Worm (Caenorhabditis elegans): Measurements from ENCODE around the gene C14A6.7.
"Not testable (repeated sequence)": the region's sequence is repeated elsewhere in the genome, so short reads cannot be mapped to it uniquely, and the experiment has no call there.

C14A6.7 gene

DNA sequence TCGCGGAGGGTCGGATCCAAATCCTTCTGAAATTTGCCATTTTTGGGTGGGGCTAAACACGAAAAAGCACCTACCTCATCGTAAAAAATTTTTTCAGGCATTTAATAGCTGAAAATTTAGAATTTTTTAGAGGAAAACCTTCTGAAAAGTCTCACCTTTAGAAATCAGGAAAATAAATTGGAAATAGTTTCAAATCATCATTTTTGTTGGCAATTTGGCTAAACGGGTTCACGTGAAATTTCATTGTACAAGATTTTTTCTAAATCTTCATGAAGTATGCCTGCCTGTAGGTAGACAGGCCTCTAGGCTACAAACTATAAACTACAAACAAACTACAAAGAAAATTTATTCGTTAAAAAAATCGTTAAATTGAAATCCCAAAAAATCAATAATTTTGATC lies at the start of gene C14A6.7:
Gene C14A6.7, minus strand, starts transcription at position 101 of the 400 bp plus-strand sequence.
- no peak for TF ChIP-seq hnd-1 (tag; optimal IDR thresholded peaks at IDR 0.05)
- TF ChIP-seq B0310.2 (tag; optimal IDR thresholded peaks at IDR 0.05): no peak
- TF ChIP-seq hmg-4 (GFP tag; optimal IDR thresholded peaks at IDR 0.05): no peak
- no peak for TF ChIP-seq tbx-37 (GFP tag; conservative IDR thresholded peaks at IDR 0.05)
- no peak for TF ChIP-seq ceh-13 (GFP tag; optimal IDR thresholded peaks at IDR 0.05)

DNA sequence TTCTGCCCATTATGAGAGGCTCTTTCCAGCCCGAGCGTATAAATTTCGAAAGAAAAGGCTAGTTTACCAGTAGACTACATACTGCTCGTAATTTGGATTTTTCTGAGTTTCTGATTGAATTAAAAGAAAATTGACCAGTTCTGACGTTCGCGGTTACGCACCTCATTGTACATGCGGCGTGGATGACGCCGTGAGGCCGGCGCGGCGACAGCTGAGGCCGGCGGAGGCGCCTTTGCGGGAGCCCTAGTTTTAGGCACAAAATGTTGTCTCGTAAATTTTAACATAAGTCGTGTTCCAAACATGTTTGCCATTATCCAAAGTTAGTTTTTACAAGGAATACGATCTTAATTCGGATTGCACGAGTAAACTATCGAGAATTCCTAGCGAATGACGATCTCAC lies 48.6 kb upstream of the C14A6.7 start, which contains the start of gene F16H6.9:
Gene F16H6.9, plus strand, starts transcription at position 301 of the 400 bp plus-strand sequence.
- not testable (repeated sequence) for TF ChIP-seq sea-1 (GFP tag; conservative IDR thresholded peaks at IDR 0.05); hnd-1 (tag; optimal IDR thresholded peaks at IDR 0.05); tbx-37 (GFP tag; conservative IDR thresholded peaks at IDR 0.05)

DNA sequence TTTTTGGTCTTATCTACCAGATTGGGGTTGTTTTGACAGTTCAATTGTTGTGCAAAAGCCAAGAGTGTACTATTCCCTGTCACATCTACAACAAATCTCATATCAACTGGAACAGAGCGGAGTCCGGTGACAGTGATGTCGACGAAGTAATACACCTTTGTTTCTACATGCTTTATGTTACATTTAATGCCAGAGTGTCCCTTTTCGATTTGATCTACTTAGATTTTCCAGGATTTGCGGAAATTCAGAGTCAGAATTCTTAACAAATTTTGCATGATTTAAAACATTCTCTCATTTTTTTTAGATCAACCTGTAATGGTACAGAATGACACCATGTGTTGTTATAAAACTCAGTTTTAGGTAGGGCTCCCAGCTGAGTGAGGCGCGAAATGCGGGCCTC lies 48.0 kb upstream of the C14A6.7 start, which contains the start of gene F16H6.8:
Gene F16H6.8, minus strand, starts transcription at position 101 of the 400 bp plus-strand sequence.
- not testable (repeated sequence) for TF ChIP-seq B0310.2 (tag; optimal IDR thresholded peaks at IDR 0.05); ama-1 (optimal IDR thresholded peaks at IDR 0.05); hmbx-1 (tag; optimal IDR thresholded peaks at IDR 0.05)

DNA sequence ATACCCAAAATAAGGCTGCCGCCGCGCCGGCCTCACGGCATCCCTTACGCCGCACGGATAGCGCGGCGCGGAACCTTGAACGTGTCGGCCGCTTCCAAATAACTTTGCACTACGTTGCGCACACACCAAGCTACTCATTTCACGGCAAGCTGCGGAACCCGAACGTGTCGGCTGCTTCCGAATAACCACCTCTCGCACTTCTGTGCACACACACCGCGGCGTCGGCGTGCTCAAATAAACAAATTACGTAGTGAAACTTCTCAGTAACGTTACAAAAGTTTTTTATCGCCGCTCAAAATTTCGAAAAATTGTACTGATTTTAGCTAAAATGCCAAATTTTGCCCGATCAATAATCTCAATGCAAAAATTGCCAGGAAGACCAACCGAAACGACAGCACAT lies 44.7 kb upstream of the C14A6.7 start:
- TF ChIP-seq B0310.2 (tag; optimal IDR thresholded peaks at IDR 0.05): no peak
- TF ChIP-seq F13C5.2 (tag; optimal IDR thresholded peaks at IDR 0.05): no peak
- TF ChIP-seq tbx-37 (GFP tag; conservative IDR thresholded peaks at IDR 0.05): no peak
- TF ChIP-seq hmg-4 (GFP tag; optimal IDR thresholded peaks at IDR 0.05): no peak
- TF ChIP-seq ets-7 (tag; optimal IDR thresholded peaks at IDR 0.05): no peak
- TF ChIP-seq ceh-36 (tag; optimal IDR thresholded peaks at IDR 0.05): no peak
- no peak for TF ChIP-seq scrt-1 (GFP tag; IDR thresholded peaks at IDR 0.05)
- TF ChIP-seq ceh-13 (GFP tag; optimal IDR thresholded peaks at IDR 0.05): no peak
- TF ChIP-seq ama-1 (optimal IDR thresholded peaks at IDR 0.05): no peak
- TF ChIP-seq sea-1 (GFP tag; conservative IDR thresholded peaks at IDR 0.05): no peak
- TF ChIP-seq flt-1 (GFP tag; IDR thresholded peaks at IDR 0.05): no peak

DNA sequence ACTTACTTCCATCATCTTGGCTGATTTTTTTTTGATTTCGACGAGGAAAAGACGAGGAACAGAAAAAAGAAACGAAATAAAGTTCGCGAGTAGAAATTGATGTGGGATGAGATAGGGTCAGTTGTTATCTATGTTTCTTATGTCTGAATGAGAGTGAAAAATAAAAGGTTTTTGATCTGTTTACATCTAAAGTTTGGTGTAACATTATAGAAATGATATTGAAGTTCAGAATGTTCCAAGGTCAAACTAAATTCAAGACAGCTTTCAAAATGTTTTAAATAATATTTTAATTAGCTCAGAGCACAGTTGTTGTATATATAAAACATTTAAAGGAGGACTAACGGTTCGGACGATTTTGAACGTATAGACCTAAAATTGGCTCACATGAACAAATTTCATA lies 40.9 kb upstream of the C14A6.7 start, which contains the start of gene F16H6.7:
Gene F16H6.7, minus strand, starts transcription at position 101 of the 400 bp plus-strand sequence.
- TF ChIP-seq ama-1 (optimal IDR thresholded peaks at IDR 0.05): no peak
- TF ChIP-seq sea-1 (GFP tag; conservative IDR thresholded peaks at IDR 0.05): no peak
- TF ChIP-seq B0310.2 (tag; optimal IDR thresholded peaks at IDR 0.05): no peak
- no peak for TF ChIP-seq tra-4 (tag; optimal IDR thresholded peaks at IDR 0.05)
- TF ChIP-seq scrt-1 (GFP tag; IDR thresholded peaks at IDR 0.05): no peak
- no peak for TF ChIP-seq ets-7 (tag; optimal IDR thresholded peaks at IDR 0.05)
- TF ChIP-seq ceh-36 (tag; optimal IDR thresholded peaks at IDR 0.05): no peak
- TF ChIP-seq tbx-11 (GFP tag; IDR thresholded peaks at IDR 0.05): no peak
- no peak for TF ChIP-seq ceh-13 (GFP tag; optimal IDR thresholded peaks at IDR 0.05)
- no peak for TF ChIP-seq hmbx-1 (tag; optimal IDR thresholded peaks at IDR 0.05)
- no peak for TF ChIP-seq hnd-1 (tag; optimal IDR thresholded peaks at IDR 0.05)
- TF ChIP-seq aly-1 (tag; optimal IDR thresholded peaks at IDR 0.05): no peak
- no peak for TF ChIP-seq flt-1 (GFP tag; IDR thresholded peaks at IDR 0.05)
- TF ChIP-seq F13C5.2 (tag; optimal IDR thresholded peaks at IDR 0.05): no peak
- TF ChIP-seq hmg-4 (GFP tag; optimal IDR thresholded peaks at IDR 0.05): no peak
- TF ChIP-seq pes-1 (GFP tag; IDR thresholded peaks at IDR 0.05): no peak
- no peak for TF ChIP-seq tbx-37 (GFP tag; conservative IDR thresholded peaks at IDR 0.05)

DNA sequence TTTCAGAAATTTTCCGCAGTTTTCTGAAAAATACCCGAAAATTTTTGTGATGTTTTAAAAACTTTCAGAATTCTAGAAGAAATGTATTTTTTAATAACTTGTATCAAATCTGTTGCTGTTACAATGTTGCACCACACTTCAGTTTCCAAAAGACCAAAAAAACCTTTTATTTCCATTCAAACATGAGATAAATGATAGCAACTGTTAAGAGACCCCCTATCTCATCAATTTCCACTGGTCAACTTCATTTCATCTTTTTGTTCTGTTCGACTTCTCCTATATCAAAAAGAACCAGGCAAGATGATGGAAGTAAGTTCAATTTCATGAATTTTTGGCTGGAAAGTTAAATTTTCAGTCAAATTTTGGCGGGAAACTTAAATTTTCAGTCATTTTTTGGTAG lies 30.3 kb upstream of the C14A6.7 start, which contains the start of gene F16H6.4:
Gene F16H6.4, plus strand, starts transcription at position 301 of the 400 bp plus-strand sequence.
- TF ChIP-seq aly-1 (tag; optimal IDR thresholded peaks at IDR 0.05): no peak
- TF ChIP-seq tbx-11 (GFP tag; IDR thresholded peaks at IDR 0.05): no peak
- no peak for TF ChIP-seq scrt-1 (GFP tag; IDR thresholded peaks at IDR 0.05)
- no peak for TF ChIP-seq hmg-4 (GFP tag; optimal IDR thresholded peaks at IDR 0.05)
- TF ChIP-seq ceh-13 (GFP tag; optimal IDR thresholded peaks at IDR 0.05): no peak
- TF ChIP-seq ceh-36 (tag; optimal IDR thresholded peaks at IDR 0.05): no peak
- TF ChIP-seq hnd-1 (tag; optimal IDR thresholded peaks at IDR 0.05): no peak
- TF ChIP-seq tra-4 (tag; optimal IDR thresholded peaks at IDR 0.05): no peak
- no peak for TF ChIP-seq hmbx-1 (tag; optimal IDR thresholded peaks at IDR 0.05)
- TF ChIP-seq tbx-37 (GFP tag; conservative IDR thresholded peaks at IDR 0.05): no peak
- no peak for TF ChIP-seq sea-1 (GFP tag; conservative IDR thresholded peaks at IDR 0.05)
- no peak for TF ChIP-seq F13C5.2 (tag; optimal IDR thresholded peaks at IDR 0.05)
- TF ChIP-seq ama-1 (optimal IDR thresholded peaks at IDR 0.05): no peak
- no peak for TF ChIP-seq B0310.2 (tag; optimal IDR thresholded peaks at IDR 0.05)
- no peak for TF ChIP-seq pes-1 (GFP tag; IDR thresholded peaks at IDR 0.05)
- no peak for TF ChIP-seq flt-1 (GFP tag; IDR thresholded peaks at IDR 0.05)
- TF ChIP-seq ets-7 (tag; optimal IDR thresholded peaks at IDR 0.05): no peak

DNA sequence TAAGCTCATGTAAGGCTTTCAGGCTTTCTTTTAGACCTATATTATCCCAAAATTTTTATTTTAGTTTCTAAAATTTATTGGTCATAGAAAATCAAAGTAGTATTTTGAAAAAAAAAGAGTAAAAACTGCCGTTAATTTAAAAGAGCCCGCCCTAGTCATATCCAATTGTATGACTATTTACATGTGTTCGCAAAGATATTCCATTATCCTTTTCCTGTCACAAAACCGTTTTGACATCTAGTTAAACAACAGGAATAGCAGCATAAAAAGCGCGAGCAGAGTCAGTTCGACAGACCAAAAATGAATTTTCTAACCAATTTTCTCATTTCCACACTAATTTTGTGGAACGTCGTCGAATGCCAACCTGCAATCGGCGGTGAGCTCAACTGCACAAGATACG lies 26.8 kb upstream of the C14A6.7 start, which contains the start of gene F16H6.3:
Gene F16H6.3, plus strand, starts transcription at position 301 of the 400 bp plus-strand sequence.
- TF ChIP-seq ceh-13 (GFP tag; optimal IDR thresholded peaks at IDR 0.05): no peak
- no peak for TF ChIP-seq tbx-37 (GFP tag; conservative IDR thresholded peaks at IDR 0.05)

DNA sequence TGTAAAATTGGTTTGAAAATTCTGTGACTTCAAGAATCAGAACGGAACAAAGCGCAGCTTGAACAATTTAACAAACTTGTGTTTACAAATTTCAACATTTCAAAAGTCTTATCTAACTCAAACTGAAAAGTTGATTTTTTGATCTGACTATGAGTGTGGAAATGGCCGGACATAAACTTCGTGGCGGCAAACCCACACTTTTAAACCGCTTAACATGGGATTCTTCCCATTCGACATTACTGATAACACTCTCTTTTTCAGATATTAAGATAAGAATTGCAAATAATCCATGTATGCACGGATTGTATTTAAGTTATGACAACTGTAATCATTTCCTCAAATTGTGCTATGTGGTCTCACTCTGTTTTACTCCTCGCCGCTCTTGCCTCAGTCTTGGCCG lies 23.0 kb upstream of the C14A6.7 start, which contains the start of gene clec-42:
Gene clec-42, plus strand, starts transcription at position 285 of the 400 bp plus-strand sequence.
- TF ChIP-seq tbx-11 (GFP tag; IDR thresholded peaks at IDR 0.05) (no peak), scrt-1 (GFP tag; IDR thresholded peaks at IDR 0.05) (no peak), ets-7 (tag; optimal IDR thresholded peaks at IDR 0.05) (no peak), ama-1 (optimal IDR thresholded peaks at IDR 0.05) (no peak), ceh-36 (tag; optimal IDR thresholded peaks at IDR 0.05) (no peak), sea-1 (GFP tag; conservative IDR thresholded peaks at IDR 0.05) (no peak), flt-1 (GFP tag; IDR thresholded peaks at IDR 0.05) (no peak), pes-1 (GFP tag; IDR thresholded peaks at IDR 0.05) (no peak), hmg-4 (GFP tag; optimal IDR thresholded peaks at IDR 0.05) (no peak), aly-1 (tag; optimal IDR thresholded peaks at IDR 0.05) (no peak), ceh-13 (GFP tag; optimal IDR thresholded peaks at IDR 0.05) (no peak), tra-4 (tag; optimal IDR thresholded peaks at IDR 0.05) (no peak), hnd-1 (tag; optimal IDR thresholded peaks at IDR 0.05) (no peak), tbx-37 (GFP tag; conservative IDR thresholded peaks at IDR 0.05) (no peak), hmbx-1 (tag; optimal IDR thresholded peaks at IDR 0.05) (no peak), F13C5.2 (tag; optimal IDR thresholded peaks at IDR 0.05) (no peak)

Measured in whole organism, early embryonic.